ENCODE assay signal across 5 worm cellular contexts in the genomic region with DNA sequence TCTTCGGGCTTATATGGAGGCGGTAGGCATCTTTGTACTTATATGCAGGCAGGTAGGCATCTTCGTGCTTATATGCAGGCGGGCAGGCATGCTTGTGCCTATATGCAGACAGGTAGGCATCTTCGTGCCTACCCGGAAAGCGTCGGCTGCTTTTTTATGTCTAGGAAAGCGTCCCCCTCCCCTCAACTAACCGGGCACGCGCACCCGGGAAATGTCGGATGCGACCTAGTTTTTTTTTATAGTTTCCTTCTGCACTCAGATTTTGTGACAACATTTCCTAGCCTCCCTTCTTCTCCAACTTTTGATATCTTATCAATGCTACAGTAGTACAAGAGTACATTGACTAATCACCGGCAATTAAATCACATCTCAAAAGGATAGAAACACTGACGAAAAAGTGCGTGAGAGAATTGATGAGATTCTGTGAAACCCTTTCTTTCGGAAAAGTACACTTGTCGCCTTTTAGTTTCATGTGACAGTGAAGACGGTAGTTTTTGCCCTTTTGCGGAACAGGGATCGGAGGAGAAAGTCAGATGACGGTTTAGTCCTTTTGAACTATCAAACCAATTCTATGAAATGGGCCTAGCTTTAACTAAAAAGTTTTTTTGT.
TF ChIP-seq lines count a peak whose summit lies in the region.

No protein-coding gene starts in this region.

TF ChIP-seq in whole organism, L1 larva, 84 proteins besides CTCF, POLR2A, EP300 and RAD21 (continues in another document):
- TF ChIP-seq aly-2 (tag; optimal IDR thresholded peaks at IDR 0.05; lab: Kevin White, UChicago) (no peak), skn-1 (tag; optimal IDR thresholded peaks at IDR 0.05; lab: Kevin White, UChicago) (no peak), fkh-4 (tag; optimal IDR thresholded peaks at IDR 0.05; lab: Kevin White, UChicago; ENCODE audit: borderline replicate concordance) (no peak), efl-3 (GFP tag; optimal IDR thresholded peaks at IDR 0.05; lab: Kevin White, UChicago) (no peak), mef-2 (tag; optimal IDR thresholded peaks at IDR 0.05; lab: Kevin White, UChicago) (no peak), egl-13 (tag; optimal IDR thresholded peaks at IDR 0.05; lab: Kevin White, UChicago) (no peak), fkh-8 (tag; optimal IDR thresholded peaks at IDR 0.05; lab: Kevin White, UChicago) (no peak), tlp-1 (tag; optimal IDR thresholded peaks at IDR 0.05; lab: Kevin White, UChicago) (no peak), ztf-11 (tag; optimal IDR thresholded peaks at IDR 0.05; lab: Kevin White, UChicago) (no peak), nhr-47 (tag; optimal IDR thresholded peaks at IDR 0.05; lab: Kevin White, UChicago) (no peak), elt-3 (tag; optimal IDR thresholded peaks at IDR 0.05; lab: Kevin White, UChicago) (peak; percentile 85 to 99 (median 96)), hlh-4 (tag; optimal IDR thresholded peaks at IDR 0.05; lab: Kevin White, UChicago) (no peak), lin-13 (GFP tag; optimal IDR thresholded peaks at IDR 0.05; lab: Kevin White, UChicago) (peak; percentile 20), ztf-4 (tag; optimal IDR thresholded peaks at IDR 0.05; lab: Kevin White, UChicago) (no peak), ceh-82 (tag; optimal IDR thresholded peaks at IDR 0.05; lab: Kevin White, UChicago) (no peak), unc-62 (GFP tag; optimal IDR thresholded peaks at IDR 0.05; lab: Kevin White, UChicago) (no peak), pag-3 (tag; optimal IDR thresholded peaks at IDR 0.05; lab: Kevin White, UChicago; ENCODE audit: borderline replicate concordance, insufficient read depth) (no peak)

TF ChIP-seq in whole organism, L2 larva, 48 proteins besides CTCF, POLR2A, EP300 and RAD21 (continues in another document):
- peak; percentile 68 for TF ChIP-seq nhr-25 (tag; optimal IDR thresholded peaks at IDR 0.05; lab: Kevin White, UChicago)
- no peak for TF ChIP-seq nhr-12 (tag; optimal IDR thresholded peaks at IDR 0.05; lab: Kevin White, UChicago)
- TF ChIP-seq fos-1 (tag; optimal IDR thresholded peaks at IDR 0.05; lab: Kevin White, UChicago), result peak; percentile 88
- 0 out of 2 replicates have a peak, but pooled peaks have one; percentile 37 for TF ChIP-seq ztf-1 (GFP tag; conservative IDR thresholded peaks at IDR 0.05; lab: Robert Waterston, UW)
- no peak for TF ChIP-seq alr-1 (tag; optimal IDR thresholded peaks at IDR 0.05; lab: Kevin White, UChicago)
- peak; percentile 93 for TF ChIP-seq egl-27 (tag; optimal IDR thresholded peaks at IDR 0.05; lab: Kevin White, UChicago)
- TF ChIP-seq lsy-2 (tag; optimal IDR thresholded peaks at IDR 0.05; lab: Kevin White, UChicago), result peak in 1 of 2 experiments; percentile 71
- TF ChIP-seq F13H6.1 (tag; optimal IDR thresholded peaks at IDR 0.05; lab: Kevin White, UChicago), result peak; percentile 9
- no peak for TF ChIP-seq R02D3.7 (tag; optimal IDR thresholded peaks at IDR 0.05; lab: Kevin White, UChicago)
- TF ChIP-seq nhr-11 (tag; optimal IDR thresholded peaks at IDR 0.05; lab: Kevin White, UChicago), result no peak
- TF ChIP-seq zag-1 (tag; optimal IDR thresholded peaks at IDR 0.05; lab: Kevin White, UChicago), result no peak
- TF ChIP-seq lin-11 (tag; optimal IDR thresholded peaks at IDR 0.05; lab: Kevin White, UChicago), result no peak
- TF ChIP-seq elt-1 (tag; optimal IDR thresholded peaks at IDR 0.05; lab: Kevin White, UChicago), result no peak
- TF ChIP-seq sem-4 (tag; optimal IDR thresholded peaks at IDR 0.05; lab: Kevin White, UChicago), result peak; percentile 84
- no peak for TF ChIP-seq ztf-4 (tag; optimal IDR thresholded peaks at IDR 0.05; lab: Kevin White, UChicago)
- TF ChIP-seq skn-1 (tag; optimal IDR thresholded peaks at IDR 0.05; lab: Kevin White, UChicago), result no peak
- peak in 1 of 2 experiments; percentile 31 for TF ChIP-seq mdl-1 (tag; optimal IDR thresholded peaks at IDR 0.05; lab: Kevin White, UChicago)

TF ChIP-seq in whole organism, L3 larva, 47 proteins besides CTCF, POLR2A, EP300 and RAD21:
- TF ChIP-seq mml-1 (tag; optimal IDR thresholded peaks at IDR 0.05; lab: Kevin White, UChicago) (no peak), ceh-9 (tag; optimal IDR thresholded peaks at IDR 0.05; lab: Kevin White, UChicago) (no peak), nhr-43 (tag; optimal IDR thresholded peaks at IDR 0.05; lab: Kevin White, UChicago; ENCODE audit: poor library complexity, severe bottlenecking) (peak; percentile 86), zag-1 (tag; optimal IDR thresholded peaks at IDR 0.05; lab: Kevin White, UChicago) (no peak), skn-1 (tag; optimal IDR thresholded peaks at IDR 0.05; lab: Kevin White, UChicago) (no peak), ceh-28 (tag; optimal IDR thresholded peaks at IDR 0.05; lab: Kevin White, UChicago) (peak; percentile 20), unc-62 (GFP tag; optimal IDR thresholded peaks at IDR 0.05; lab: Kevin White, UChicago) (peak; percentile 59), R02D3.7 (tag; optimal IDR thresholded peaks at IDR 0.05; lab: Kevin White, UChicago) (peak; percentile 21), elt-3 (tag; optimal IDR thresholded peaks at IDR 0.05; lab: Kevin White, UChicago) (peak; percentile 49 to 95 (median 82)), nhr-25 (tag; optimal IDR thresholded peaks at IDR 0.05; lab: Kevin White, UChicago) (peak; percentile 83), nhr-23 (tag; optimal IDR thresholded peaks at IDR 0.05; lab: Kevin White, UChicago) (peak; percentile 94), daf-12 (tag; optimal IDR thresholded peaks at IDR 0.05; lab: Kevin White, UChicago) (peak; percentile 43), ztf-11 (tag; optimal IDR thresholded peaks at IDR 0.05; lab: Kevin White, UChicago) (no peak), lin-15B (tag; optimal IDR thresholded peaks at IDR 0.05; lab: Kevin White, UChicago) (peak; percentile 20), fos-1 (tag; optimal IDR thresholded peaks at IDR 0.05; lab: Kevin White, UChicago) (no peak)

TF ChIP-seq in whole organism, L4 larva, 104 proteins besides CTCF, POLR2A, EP300 and RAD21:
- TF ChIP-seq hlh-30 (tag; optimal IDR thresholded peaks at IDR 0.05; lab: Kevin White, UChicago; ENCODE audit: insufficient read depth) (peak; percentile 60), nhr-25 (tag; optimal IDR thresholded peaks at IDR 0.05; lab: Kevin White, UChicago; ENCODE audit: borderline replicate concordance, insufficient read depth) (peak; percentile 19), dmd-8 (GFP tag; IDR thresholded peaks at IDR 0.05; lab: Robert Waterston, UW) (no peak), spr-3 (GFP tag; optimal IDR thresholded peaks at IDR 0.05; lab: Kevin White, UChicago) (no peak), cey-2 (tag; optimal IDR thresholded peaks at IDR 0.05; lab: Kevin White, UChicago; ENCODE audit: borderline replicate concordance, insufficient read depth) (peak; percentile 39), tra-1 (GFP tag; IDR thresholded peaks at IDR 0.05; lab: Robert Waterston, UW) (0 out of 2 replicates have a peak, but pooled peaks have one; percentile 12), nhr-28 (tag; optimal IDR thresholded peaks at IDR 0.05; lab: Kevin White, UChicago) (peak; percentile 94), snpc-4 (tag; optimal IDR thresholded peaks at IDR 0.05; lab: Kevin White, UChicago) (peak; percentile 17), mdl-1 (tag; optimal IDR thresholded peaks at IDR 0.05; lab: Kevin White, UChicago) (peak; percentile 21 to 63), R02D3.7 (tag; optimal IDR thresholded peaks at IDR 0.05; lab: Kevin White, UChicago) (no peak), nhr-41 (GFP tag; IDR thresholded peaks at IDR 0.05; lab: Robert Waterston, UW) (no peak), lsy-2 (tag; optimal IDR thresholded peaks at IDR 0.05; lab: Kevin White, UChicago) (peak in 1 of 2 experiments; percentile 45), aha-1 (tag; lab: Kevin White, UChicago) (peak; percentile 66), unc-62 (GFP tag; optimal IDR thresholded peaks at IDR 0.05 in 1 of 2; lab: Kevin White, UChicago) (peak in 1 of 2 experiments; percentile 92), unc-62 (tag; optimal IDR thresholded peaks at IDR 0.05; lab: Kevin White, UChicago) (no peak), nhr-48 (tag; optimal IDR thresholded peaks at IDR 0.05; lab: Kevin White, UChicago) (peak; percentile 39), F26F4.8 (GFP tag; conservative IDR thresholded peaks at IDR 0.05; lab: Robert Waterston, UW) (no peak), dve-1 (tag; optimal IDR thresholded peaks at IDR 0.05; lab: Kevin White, UChicago; ENCODE audit: insufficient read depth) (peak; percentile 67), dmd-6 (GFP tag; IDR thresholded peaks at IDR 0.05; lab: Robert Waterston, UW) (peak; percentile 35; the same call in 1 of the 2 replicates)

TF ChIP-seq in whole organism, young adult, 124 proteins besides CTCF, POLR2A, EP300 and RAD21 (continues in another document):
- TF ChIP-seq lin-40 (tag; optimal IDR thresholded peaks at IDR 0.05; lab: Kevin White, UChicago), result no peak
- no peak for TF ChIP-seq hmg-20 (GFP tag; IDR thresholded peaks at IDR 0.05; lab: Robert Waterston, UW)
- no peak for TF ChIP-seq snpc-4 (GFP tag; optimal IDR thresholded peaks at IDR 0.05; lab: Kevin White, UChicago)
- TF ChIP-seq snpc-4 (tag; optimal IDR thresholded peaks at IDR 0.05; lab: Kevin White, UChicago), result peak in 3 of 4 experiments; percentile 9 to 61 (median 42)
- TF ChIP-seq somi-1 (GFP tag; optimal IDR thresholded peaks at IDR 0.05; lab: Kevin White, UChicago), result peak; percentile 52
- no peak for TF ChIP-seq B0019.2 (GFP tag; conservative IDR thresholded peaks at IDR 0.05; lab: Robert Waterston, UW)
- no peak for TF ChIP-seq ztf-3 (GFP tag; optimal IDR thresholded peaks at IDR 0.05; lab: Kevin White, UChicago)
- TF ChIP-seq akir-1 (GFP tag; optimal IDR thresholded peaks at IDR 0.05; lab: Kevin White, UChicago), result no peak
- TF ChIP-seq ceh-91 (GFP tag; IDR thresholded peaks at IDR 0.05; lab: Robert Waterston, UW), result no peak
- no peak for TF ChIP-seq gei-17 (GFP tag; optimal IDR thresholded peaks at IDR 0.05; lab: Kevin White, UChicago)
- no peak for TF ChIP-seq lsl-1 (GFP tag; optimal IDR thresholded peaks at IDR 0.05; lab: Kevin White, UChicago)
- no peak for TF ChIP-seq attf-5 (GFP tag; optimal IDR thresholded peaks at IDR 0.05; lab: Kevin White, UChicago)
- TF ChIP-seq cebp-2 (GFP tag; IDR thresholded peaks at IDR 0.05; lab: Robert Waterston, UW), result 0 out of 2 replicates have a peak, but pooled peaks have one; percentile 1
- TF ChIP-seq ceh-40 (GFP tag; IDR thresholded peaks at IDR 0.05; lab: Robert Waterston, UW), result no peak
- no peak for TF ChIP-seq ekl-4 (GFP tag; IDR thresholded peaks at IDR 0.05; lab: Robert Waterston, UW)
- no peak for TF ChIP-seq ztf-6 (GFP tag; IDR thresholded peaks at IDR 0.05; lab: Robert Waterston, UW)
- no peak for TF ChIP-seq Y67H2A.10 (GFP tag; conservative IDR thresholded peaks at IDR 0.05; lab: Robert Waterston, UW)
- no peak for TF ChIP-seq F33H1.4 (GFP tag; IDR thresholded peaks at IDR 0.05; lab: Robert Waterston, UW)
- TF ChIP-seq lag-1 (GFP tag; IDR thresholded peaks at IDR 0.05; lab: Robert Waterston, UW), result no peak
- TF ChIP-seq zfh-2 (GFP tag; conservative IDR thresholded peaks at IDR 0.05; lab: Robert Waterston, UW), result no peak; the same call in 1 of the 2 replicates
- TF ChIP-seq ztf-25 (GFP tag; IDR thresholded peaks at IDR 0.05; lab: Robert Waterston, UW), result 0 out of 2 replicates have a peak, but pooled peaks have one; percentile 22
- TF ChIP-seq mes-4 (tag; optimal IDR thresholded peaks at IDR 0.05; lab: Kevin White, UChicago), result no peak
- TF ChIP-seq madf-10 (tag; optimal IDR thresholded peaks at IDR 0.05; lab: Kevin White, UChicago), result no peak
- no peak for TF ChIP-seq ztf-18 (tag; optimal IDR thresholded peaks at IDR 0.05; lab: Kevin White, UChicago)
